Fruit fly (Drosophila melanogaster) whole organism, embryonic: ENCODE measurements around the gene kra.

Experiments used
- CG10462 ChIP-seq: fragments of 200-800 bp; sonication (Bioruptor generic); optimal IDR thresholded peaks from 2 replicates; lab custom pipeline; 2016; ENCODE audit warnings: missing biosample characterization, missing genetic modification characterization
- CG10543 ChIP-seq: fragments of 200-800 bp; sonication (Bioruptor generic); optimal IDR thresholded peaks from 3 replicates; lab custom pipeline; 2017; ENCODE audit warnings: missing biosample characterization, mild to moderate bottlenecking, missing genetic modification characterization, moderate library complexity
- CG11456 ChIP-seq: fragments of 200-800 bp; sonication (Bioruptor generic); IDR thresholded peaks from 3 replicates; pipeline ENCODE4 v1.3.6; 2022; ENCODE audit warnings: missing biosample characterization, missing genetic modification characterization
- CG11504 ChIP-seq: fragments of 200-800 bp; sonication (Bioruptor generic); optimal IDR thresholded peaks from 3 replicates; lab custom pipeline; 2019; ENCODE audit warnings: missing biosample characterization, mild to moderate bottlenecking, missing genetic modification characterization, moderate library complexity
- CG12104 ChIP-seq: fragments of 200-800 bp; sonication (Bioruptor generic); optimal IDR thresholded peaks from 3 replicates; lab custom pipeline; 2016; ENCODE audit warnings: missing biosample characterization, missing genetic modification characterization
- CG12744 ChIP-seq: fragments of 200-800 bp; sonication (Bioruptor generic); optimal IDR thresholded peaks from 2 replicates; lab custom pipeline; 2016; ENCODE audit warnings: missing biosample characterization, missing genetic modification characterization
- CG13123 ChIP-seq: fragments of 200-800 bp; sonication (Bioruptor generic); optimal IDR thresholded peaks from 2 replicates; lab custom pipeline; 2016; ENCODE audit warnings: missing biosample characterization, missing genetic modification characterization
- CG13296 ChIP-seq: fragments of 200-800 bp; sonication (Bioruptor generic); optimal IDR thresholded peaks from 3 replicates; lab custom pipeline; 2018; ENCODE audit warnings: missing biosample characterization, mild to moderate bottlenecking, missing genetic modification characterization
- CG14860 ChIP-seq: fragments of 200-800 bp; sonication (Bioruptor generic); IDR thresholded peaks from 3 replicates; pipeline ENCODE4 v1.3.6; 2022; ENCODE audit warnings: missing biosample characterization, missing genetic modification characterization; ENCODE audit not compliant: partially characterized antibody
- CG15514 ChIP-seq: fragments of 200-800 bp; sonication (Bioruptor generic); optimal IDR thresholded peaks from 3 replicates; lab custom pipeline; 2017; ENCODE audit warnings: missing biosample characterization, missing genetic modification characterization, mild to moderate bottlenecking, moderate library complexity, missing genetic modification reagents
- CG15696 ChIP-seq: fragments of 200-800 bp; sonication (Bioruptor generic); optimal IDR thresholded peaks from 2 replicates; lab custom pipeline; 2019; ENCODE audit warnings: missing biosample characterization, mild to moderate bottlenecking, missing genetic modification characterization, moderate library complexity
- CG16863 ChIP-seq: fragments of 200-800 bp; sonication (Bioruptor generic); optimal IDR thresholded peaks from 3 replicates; lab custom pipeline; 2016; ENCODE audit warnings: missing biosample characterization, missing genetic modification characterization
- CG18011 ChIP-seq: fragments of 200-800 bp; sonication (Bioruptor generic); optimal IDR thresholded peaks from 2 replicates; lab custom pipeline; 2017; ENCODE audit warnings: missing biosample characterization, missing genetic modification characterization, mild to moderate bottlenecking, moderate library complexity, missing genotype
- CG2116 ChIP-seq: fragments of 200-800 bp; sonication (Bioruptor generic); optimal IDR thresholded peaks from 3 replicates; lab custom pipeline; 2018; ENCODE audit warnings: missing biosample characterization, mild to moderate bottlenecking, missing genetic modification characterization
- CG2199 ChIP-seq: fragments of 200-800 bp; sonication (Bioruptor generic); IDR thresholded peaks from 3 replicates; pipeline ENCODE4 v1.3.6; 2022; ENCODE audit warnings: missing biosample characterization, missing genetic modification characterization
- CG31441 ChIP-seq: fragments of 200-800 bp; sonication (Bioruptor generic); IDR thresholded peaks from 2 replicates; pipeline ENCODE4 v1.3.6; 2022; ENCODE audit warnings: missing biosample characterization, missing genetic modification characterization
- CG3281 ChIP-seq: fragments of 200-800 bp; sonication (Bioruptor generic); optimal IDR thresholded peaks from 3 replicates; lab custom pipeline; 2017; ENCODE audit warnings: missing biosample characterization, mild to moderate bottlenecking, missing genetic modification characterization
- CG34376 ChIP-seq: fragments of 200-800 bp; sonication (Bioruptor generic); optimal IDR thresholded peaks from 2 replicates; lab custom pipeline; 2018; ENCODE audit warnings: missing biosample characterization, mild to moderate bottlenecking, missing genetic modification characterization
- CG4404 ChIP-seq: fragments of 200-800 bp; sonication (Bioruptor generic); IDR thresholded peaks from 2 replicates; pipeline ENCODE4 v1.3.6; 2022; ENCODE audit warnings: missing biosample characterization, missing genetic modification characterization
- CG6689 ChIP-seq: fragments of 200-800 bp; sonication (Bioruptor generic); IDR thresholded peaks from 2 replicates; pipeline ENCODE4 v1.3.6; 2022; ENCODE audit warnings: missing biosample characterization, missing genetic modification characterization
- CG6813 ChIP-seq: fragments of 200-800 bp; sonication (Bioruptor generic); optimal IDR thresholded peaks from 2 replicates; lab custom pipeline; 2017; ENCODE audit warnings: missing biosample characterization, missing genetic modification characterization, mild to moderate bottlenecking, moderate library complexity, missing genetic modification reagents
- CG7839 ChIP-seq: fragments of 200-800 bp; sonication (Bioruptor generic); optimal IDR thresholded peaks from 3 replicates; lab custom pipeline; 2018; ENCODE audit warnings: missing biosample characterization, mild to moderate bottlenecking, missing genetic modification characterization, moderate library complexity
- CG8388 ChIP-seq: fragments of 200-800 bp; sonication (Bioruptor generic); optimal IDR thresholded peaks from 2 replicates; lab custom pipeline; 2019; ENCODE audit warnings: missing biosample characterization, mild to moderate bottlenecking, missing genetic modification characterization, moderate library complexity
- CG9215 ChIP-seq: fragments of 200-800 bp; sonication (Bioruptor generic); IDR thresholded peaks from 2 replicates; pipeline ENCODE4 v1.3.6; 2022; ENCODE audit warnings: missing biosample characterization, missing genetic modification characterization
- Hand ChIP-seq: fragments of 200-800 bp; sonication (Bioruptor generic); optimal IDR thresholded peaks from 2 replicates; lab custom pipeline; 2017; ENCODE audit warnings: mild to moderate bottlenecking, missing biosample characterization, missing genetic modification reagents, missing genetic modification characterization
- Hey ChIP-seq: fragments of 200-800 bp; sonication (Bioruptor generic); optimal IDR thresholded peaks from 3 replicates; lab custom pipeline; 2018; ENCODE audit warnings: missing biosample characterization, mild to moderate bottlenecking, missing genetic modification characterization
- HmgD ChIP-seq: fragments of 200-800 bp; sonication (Bioruptor generic); optimal IDR thresholded peaks from 3 replicates; lab custom pipeline; 2016; ENCODE audit warnings: missing biosample characterization, missing genetic modification characterization
- MESR4 ChIP-seq: fragments of 200-800 bp; sonication (Bioruptor generic); optimal IDR thresholded peaks from 2 replicates; lab custom pipeline; 2018; ENCODE audit warnings: missing biosample characterization, mild to moderate bottlenecking, missing genetic modification characterization, moderate library complexity
- Meics ChIP-seq: fragments of 200-800 bp; sonication (Bioruptor generic); optimal IDR thresholded peaks from 2 replicates; lab custom pipeline; 2017; ENCODE audit warnings: missing biosample characterization, mild to moderate bottlenecking, missing genetic modification characterization
- Nf-YB ChIP-seq: fragments of 200-800 bp; sonication (Bioruptor generic); optimal IDR thresholded peaks from 3 replicates; lab custom pipeline; 2019; ENCODE audit warnings: missing biosample characterization, mild to moderate bottlenecking, missing genetic modification characterization, moderate library complexity
- Sox100B ChIP-seq: fragments of 200-800 bp; sonication (Bioruptor generic); optimal IDR thresholded peaks from 3 replicates; lab custom pipeline; 2018; ENCODE audit warnings: missing biosample characterization, mild to moderate bottlenecking, missing genetic modification characterization
- Trl ChIP-seq, 3 experiments: fragments of >200 bp in 2 of 3; fragments of 200-800 bp in 1 of 3; sonication (Bioruptor generic) in 1 of 3; optimal IDR thresholded peaks; 2 replicates in 1 of 3; 3 replicates in 2 of 3; lab custom pipeline; 2016 to 2017; ENCODE audit warnings: missing biosample characterization in 1 of 3, missing genetic modification characterization in 1 of 3
- amos ChIP-seq: fragments of 200-800 bp; sonication (Bioruptor generic); IDR thresholded peaks from 2 replicates; pipeline ENCODE4 v1.3.6; 2022; ENCODE audit warnings: missing biosample characterization, missing genetic modification characterization; ENCODE audit not compliant: partially characterized antibody
- ase ChIP-seq: fragments of 200-800 bp; sonication (Bioruptor generic); IDR thresholded peaks from 3 replicates; pipeline ENCODE4 v1.3.6; 2022; ENCODE audit warnings: missing biosample characterization, missing genetic modification characterization
- ato ChIP-seq: fragments of 200-800 bp; sonication (Bioruptor generic); IDR thresholded peaks from 2 replicates; pipeline ENCODE4 v1.3.6; 2022; ENCODE audit warnings: missing biosample characterization, missing genetic modification characterization; ENCODE audit not compliant: partially characterized antibody
- chn ChIP-seq: fragments of 200-800 bp; sonication (Bioruptor generic); optimal IDR thresholded peaks from 2 replicates; lab custom pipeline; 2016; ENCODE audit warnings: missing biosample characterization, missing genetic modification characterization
- crc ChIP-seq: fragments of 200-800 bp; sonication (Bioruptor generic); optimal IDR thresholded peaks from 2 replicates; lab custom pipeline; 2016; ENCODE audit warnings: missing biosample characterization, missing genetic modification characterization
- gt ChIP-seq: fragments of 200-800 bp; sonication (Bioruptor generic); IDR thresholded peaks from 2 replicates; pipeline ENCODE4 v1.3.6; 2022; ENCODE audit warnings: missing biosample characterization, missing genetic modification characterization
- lilli ChIP-seq: fragments of 200-800 bp; sonication (Bioruptor generic); optimal IDR thresholded peaks from 3 replicates; lab custom pipeline; 2016; ENCODE audit warnings: missing biosample characterization, missing genetic modification characterization
- phol ChIP-seq: fragments of 200-800 bp; sonication (Bioruptor generic); optimal IDR thresholded peaks from 3 replicates; lab custom pipeline; 2018; ENCODE audit warnings: missing biosample characterization, mild to moderate bottlenecking, missing genetic modification characterization, moderate library complexity
- pros ChIP-seq: fragments of 200-800 bp; sonication (Bioruptor generic); optimal IDR thresholded peaks from 3 replicates; lab custom pipeline; 2019; ENCODE audit warnings: missing biosample characterization, mild to moderate bottlenecking, missing genetic modification characterization, moderate library complexity
- sisA ChIP-seq: fragments of 200-800 bp; sonication (Bioruptor generic); IDR thresholded peaks from 2 replicates; pipeline ENCODE4 v1.3.6; 2022; ENCODE audit warnings: missing biosample characterization, missing genetic modification characterization
- sug ChIP-seq: fragments of 200-800 bp; optimal IDR thresholded peaks from 2 replicates; lab custom pipeline; 2019; ENCODE audit warnings: missing biosample characterization, mild to moderate bottlenecking, missing genetic modification characterization, moderate library complexity
- tgo ChIP-seq: fragments of 200-800 bp; sonication (Bioruptor generic); IDR thresholded peaks from 3 replicates; pipeline ENCODE4 v1.3.6; 2022; ENCODE audit warnings: missing biosample characterization, missing genetic modification characterization
- unpg ChIP-seq: fragments of 200-800 bp; sonication (Bioruptor generic); optimal IDR thresholded peaks from 3 replicates; lab custom pipeline; 2018; ENCODE audit warnings: missing biosample characterization, mild to moderate bottlenecking, missing genetic modification characterization, moderate library complexity
- vvl ChIP-seq: fragments of 200-800 bp; sonication (Bioruptor generic); IDR thresholded peaks from 2 replicates; pipeline ENCODE4 v1.3.6; 2022; ENCODE audit warnings: missing biosample characterization, missing genetic modification characterization
- zen ChIP-seq: fragments of 200-800 bp; sonication (Bioruptor generic); optimal IDR thresholded peaks from 3 replicates; lab custom pipeline; 2018; ENCODE audit warnings: missing biosample characterization, mild to moderate bottlenecking, missing genetic modification characterization, moderate library complexity

kra gene

DNA sequence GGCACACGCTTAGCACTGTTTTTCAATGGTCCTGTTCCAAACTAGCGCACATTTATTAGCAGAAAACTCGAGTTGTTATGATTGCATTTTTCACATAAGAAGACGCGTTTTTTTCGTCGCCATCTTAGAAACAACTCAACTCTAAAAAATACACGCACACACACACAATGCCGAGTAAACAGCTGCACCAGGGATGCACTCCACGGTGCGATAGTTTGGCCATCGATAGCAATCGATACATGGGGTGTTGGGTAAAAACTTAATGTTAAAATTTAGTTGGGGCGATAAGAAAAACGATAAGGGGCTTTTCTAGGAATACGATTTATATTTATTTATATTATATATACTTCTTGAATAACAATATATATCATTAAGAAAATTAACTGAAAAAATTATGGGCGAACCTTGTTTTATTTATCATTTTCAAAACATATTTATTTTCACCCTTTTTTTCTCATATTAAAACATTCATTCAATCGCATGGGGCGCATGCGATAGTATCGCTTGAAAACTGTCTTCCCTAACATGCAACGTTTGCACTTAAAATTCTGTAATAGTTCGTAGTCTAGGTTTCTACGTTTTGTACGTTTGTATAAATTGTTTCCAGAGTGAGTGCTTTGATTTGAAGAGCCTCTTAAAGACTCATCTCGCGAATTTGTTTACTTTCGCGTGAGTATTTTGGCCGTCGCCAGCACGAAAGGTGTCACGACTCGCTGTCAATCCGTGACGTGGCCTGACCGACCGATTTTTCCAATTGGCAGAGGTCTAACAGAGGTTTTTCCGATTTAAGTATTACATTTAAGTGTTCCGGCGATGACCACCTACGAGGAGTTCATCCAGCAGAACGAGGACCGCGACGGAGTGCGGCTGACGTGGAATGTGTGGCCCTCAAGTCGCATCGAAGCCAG, 47.9 kb upstream of the kra start, which contains the start of the genes MTA1-like and Sec23:
TSS of gene MTA1-like (minus strand) at position 170 of the 908 bp plus-strand sequence.
TSS of gene Sec23 (plus strand) at position 497 of the 908 bp plus-strand sequence.
- no peak for TF ChIP-seq gt (GFP tag; lab: Robert Waterston, UW)
- TF ChIP-seq ato (GFP tag; lab: Robert Waterston, UW) = peak; percentile 76
- peak; percentile 67 for TF ChIP-seq Sox100B (GFP tag; lab: Kevin White, UChicago)
- peak; percentile 53 for TF ChIP-seq CG12104 (GFP tag; lab: Kevin White, UChicago)
- no peak for TF ChIP-seq Hand (GFP tag; lab: Kevin White, UChicago)
- peak; percentile 86 for TF ChIP-seq MESR4 (GFP tag; lab: Kevin White, UChicago)
- TF ChIP-seq CG31441 (GFP tag; lab: Robert Waterston, UW) = peak; percentile 74
- peak; percentile 77 for TF ChIP-seq CG6689
- peak; percentile 66 for TF ChIP-seq CG10543
- no peak for TF ChIP-seq CG12744
- peak; percentile 28 for TF ChIP-seq CG8388 (GFP tag; lab: Kevin White, UChicago)
- peak; percentile 40; the same call in 1 of the 3 replicates for TF ChIP-seq tgo (GFP tag; lab: Robert Waterston, UW)
- no peak for TF ChIP-seq CG11504 (tag; lab: Kevin White, UChicago)
- peak; percentile 50; the same call in 1 of the 2 replicates for TF ChIP-seq vvl (GFP tag; lab: Robert Waterston, UW)
- no peak for TF ChIP-seq CG2199
- TF ChIP-seq sug = peak; percentile 64
- TF ChIP-seq CG14860 (GFP tag; lab: Robert Waterston, UW) = peak; percentile 95
- TF ChIP-seq sisA (GFP tag; lab: Robert Waterston, UW) = peak; percentile 55
- peak; percentile 29 for TF ChIP-seq unpg (GFP tag; lab: Kevin White, UChicago)
- peak; percentile 98 for TF ChIP-seq phol (tag; lab: Kevin White, UChicago)
- TF ChIP-seq CG3281 = peak; percentile 4
- TF ChIP-seq CG10462 (GFP tag; lab: Kevin White, UChicago) = peak; percentile 31
- TF ChIP-seq CG11456 (GFP tag; lab: Robert Waterston, UW) = peak; percentile 45; the same call in 1 of the 3 replicates
- peak; percentile 27 for TF ChIP-seq CG18011 (GFP tag; lab: Kevin White, UChicago)
- no peak for TF ChIP-seq Trl (optimal IDR thresholded peaks at IDR 0.05; lab: Kevin White, UChicago)
- peak; percentile 14 for TF ChIP-seq Trl (GFP tag; optimal IDR thresholded peaks at IDR 0.05; lab: Kevin White, UChicago)
- TF ChIP-seq CG13123 = peak; percentile 12
- peak; percentile 35; the same call in 1 of the 2 replicates for TF ChIP-seq CG4404 (GFP tag; lab: Robert Waterston, UW)
- peak; percentile 46 for TF ChIP-seq CG13296 (GFP tag; lab: Kevin White, UChicago)
- TF ChIP-seq Hey (tag; lab: Kevin White, UChicago) = no peak
- peak; percentile 65 for TF ChIP-seq lilli (GFP tag; lab: Kevin White, UChicago)
- TF ChIP-seq CG9215 (GFP tag; lab: Robert Waterston, UW) = peak; percentile 56
- TF ChIP-seq Nf-YB (GFP tag; lab: Kevin White, UChicago) = peak; percentile 36
- peak; percentile 58 for TF ChIP-seq zen (tag; lab: Kevin White, UChicago)
- TF ChIP-seq CG15696 = peak; percentile 49
- TF ChIP-seq CG7839 (tag; lab: Kevin White, UChicago) = peak; percentile 68
- no peak for TF ChIP-seq crc
- peak; percentile 92 for TF ChIP-seq amos (GFP tag; lab: Robert Waterston, UW)
- TF ChIP-seq CG6813 = peak; percentile 7
- peak; percentile 46 for TF ChIP-seq CG34376 (GFP tag; lab: Kevin White, UChicago)
- peak; percentile 21 for TF ChIP-seq chn (GFP tag; lab: Kevin White, UChicago)
- no peak for TF ChIP-seq CG16863 (GFP tag; lab: Kevin White, UChicago)
- peak; percentile 97 for TF ChIP-seq pros (GFP tag; lab: Kevin White, UChicago)
- peak; percentile 14 for TF ChIP-seq HmgD (GFP tag; lab: Kevin White, UChicago)
- TF ChIP-seq Meics = peak; percentile 53
- TF ChIP-seq ase (GFP tag; lab: Robert Waterston, UW) = no peak
- TF ChIP-seq CG2116 = peak; percentile 97
- TF ChIP-seq CG15514 = peak; percentile 36
